Fruit fly (Drosophila melanogaster) whole organism, embryonic: ENCODE data around the gene CG18858.

Experiments
- Atf6 ChIP-seq: fragments of 200-800 bp; sonication (Bioruptor generic); IDR thresholded peaks from 2 replicates; pipeline ENCODE4 v1.3.6; 2022; ENCODE audit warnings: missing biosample characterization, missing genetic modification characterization
- B-H1 ChIP-seq: fragments of 200-800 bp; sonication (Bioruptor generic); IDR thresholded peaks from 3 replicates; pipeline ENCODE4 v1.3.6; 2022; ENCODE audit warnings: missing biosample characterization, missing genetic modification characterization
- BEAF-32 ChIP-seq: fragments of 200-800 bp; sonication (Bioruptor generic); optimal IDR thresholded peaks from 3 replicates; lab custom pipeline; 2017; ENCODE audit warnings: missing biosample characterization, missing genetic modification characterization, mild to moderate bottlenecking, moderate library complexity, missing genetic modification reagents
- CG10267 ChIP-seq: fragments of 200-800 bp; sonication (Bioruptor generic); optimal IDR thresholded peaks from 2 replicates; lab custom pipeline; 2018; ENCODE audit warnings: missing biosample characterization, mild to moderate bottlenecking, missing genetic modification characterization, moderate library complexity
- CG10565 ChIP-seq: fragments of 200-800 bp; sonication (Bioruptor generic); optimal IDR thresholded peaks from 3 replicates; lab custom pipeline; 2016; ENCODE audit warnings: missing biosample characterization, mild to moderate bottlenecking, missing genetic modification characterization
- CG11695 ChIP-seq: fragments of 200-800 bp; sonication (Bioruptor generic); IDR thresholded peaks from 3 replicates; pipeline ENCODE4 v1.3.6; 2022; ENCODE audit warnings: missing biosample characterization, missing genetic modification characterization
- CG14710 ChIP-seq: fragments of 200-800 bp; sonication (Bioruptor generic); optimal IDR thresholded peaks from 3 replicates; lab custom pipeline; 2019; ENCODE audit warnings: missing biosample characterization, mild to moderate bottlenecking, missing genetic modification characterization, moderate library complexity
- CG17186 ChIP-seq: fragments of 200-800 bp; sonication (Bioruptor generic); optimal IDR thresholded peaks from 3 replicates; lab custom pipeline; 2017; ENCODE audit warnings: missing biosample characterization, missing genetic modification reagents, missing genetic modification characterization
- CG17829 ChIP-seq: fragments of 200-800 bp; optimal IDR thresholded peaks from 2 replicates; lab custom pipeline; 2019; ENCODE audit warnings: missing biosample characterization, mild to moderate bottlenecking, missing genetic modification characterization, moderate library complexity
- CG18262 ChIP-seq: fragments of 200-800 bp; optimal IDR thresholded peaks from 3 replicates; lab custom pipeline; 2019; ENCODE audit warnings: missing biosample characterization, mild to moderate bottlenecking, missing genetic modification characterization, moderate library complexity
- CG31224 ChIP-seq: fragments of 200-800 bp; sonication (Bioruptor generic); IDR thresholded peaks from 2 replicates; pipeline ENCODE4 v1.3.6; 2022; ENCODE audit warnings: missing biosample characterization, missing genetic modification characterization
- CG31365 ChIP-seq: fragments of 200-800 bp; sonication (Bioruptor generic); optimal IDR thresholded peaks from 2 replicates; lab custom pipeline; 2018; ENCODE audit warnings: missing biosample characterization, mild to moderate bottlenecking, missing genetic modification characterization
- CG33557 ChIP-seq: fragments of 200-800 bp; sonication (Bioruptor generic); optimal IDR thresholded peaks from 2 replicates; lab custom pipeline; 2019; ENCODE audit warnings: missing biosample characterization, mild to moderate bottlenecking, missing genetic modification characterization, moderate library complexity
- CG34376 ChIP-seq: fragments of 200-800 bp; sonication (Bioruptor generic); optimal IDR thresholded peaks from 2 replicates; lab custom pipeline; 2018; ENCODE audit warnings: missing biosample characterization, mild to moderate bottlenecking, missing genetic modification characterization
- CG3726 ChIP-seq: fragments of 200-800 bp; sonication (Bioruptor generic); IDR thresholded peaks from 3 replicates; pipeline ENCODE4, ENCODE4 v1.3.6; 2022; ENCODE audit warnings: missing biosample characterization, missing genetic modification characterization
- CG4617 ChIP-seq: fragments of 200-800 bp; sonication (Bioruptor generic); optimal IDR thresholded peaks from 3 replicates; lab custom pipeline; 2016; ENCODE audit warnings: missing biosample characterization, missing genetic modification characterization, borderline replicate concordance
- CG6813 ChIP-seq: fragments of 200-800 bp; sonication (Bioruptor generic); optimal IDR thresholded peaks from 2 replicates; lab custom pipeline; 2017; ENCODE audit warnings: missing biosample characterization, missing genetic modification characterization, mild to moderate bottlenecking, moderate library complexity, missing genetic modification reagents
- CG7839 ChIP-seq: fragments of 200-800 bp; sonication (Bioruptor generic); optimal IDR thresholded peaks from 3 replicates; lab custom pipeline; 2018; ENCODE audit warnings: missing biosample characterization, mild to moderate bottlenecking, missing genetic modification characterization, moderate library complexity
- CG8290 ChIP-seq, 3 experiments: fragments of 200-800 bp; sonication (Bioruptor generic); optimal IDR thresholded peaks; 2 replicates each; lab custom pipeline; 2016 to 2019; ENCODE audit warnings: missing biosample characterization in 3 of 3, missing genetic modification characterization in 3 of 3, mild to moderate bottlenecking in 2 of 3, moderate library complexity in 1 of 3
- CG9609 ChIP-seq: fragments of 200-800 bp; sonication (Bioruptor generic); optimal IDR thresholded peaks from 3 replicates; lab custom pipeline; 2016; ENCODE audit warnings: missing biosample characterization, missing genetic modification characterization
- CG9932 ChIP-seq: fragments of 200-800 bp; sonication (Bioruptor generic); IDR thresholded peaks from 2 replicates; pipeline ENCODE4 v1.3.6; 2022; ENCODE audit warnings: missing biosample characterization, missing genetic modification characterization
- Dad ChIP-seq: fragments of 200-800 bp; sonication (Bioruptor generic); optimal IDR thresholded peaks from 3 replicates; lab custom pipeline; 2016; ENCODE audit warnings: missing biosample characterization, missing genetic modification characterization
- Dll ChIP-seq: fragments of 200-800 bp; sonication (Bioruptor generic); IDR thresholded peaks from 4 replicates; pipeline ENCODE4 v1.3.6; 2022; ENCODE audit warnings: missing biosample characterization, missing genetic modification characterization; ENCODE audit not compliant: partially characterized antibody
- Drgx ChIP-seq: fragments of 200-800 bp; sonication (Bioruptor generic); IDR thresholded peaks from 2 replicates; pipeline ENCODE4 v1.3.6; 2022; ENCODE audit warnings: missing biosample characterization, missing genetic modification characterization
- HLH54F ChIP-seq: fragments of 200-800 bp; sonication (Bioruptor generic); optimal IDR thresholded peaks from 3 replicates; lab custom pipeline; 2016; ENCODE audit warnings: missing biosample characterization, missing genetic modification characterization
- Opbp ChIP-seq: fragments of 200-800 bp; sonication (Bioruptor generic); IDR thresholded peaks from 3 replicates; pipeline ENCODE4 v1.3.6; 2022; ENCODE audit warnings: missing biosample characterization, missing genetic modification characterization; ENCODE audit not compliant: partially characterized antibody
- Pdp1 ChIP-seq, 2 experiments: fragments of 200-800 bp; sonication (Bioruptor generic); optimal IDR thresholded peaks; 3 replicates each; lab custom pipeline; 2016; ENCODE audit warnings: missing biosample characterization in 2 of 2, missing genetic modification characterization in 2 of 2, mild to moderate bottlenecking in 1 of 2, moderate library complexity in 1 of 2
- Six4 ChIP-seq: fragments of 200-800 bp; sonication (Bioruptor generic); optimal IDR thresholded peaks from 2 replicates; lab custom pipeline; 2016; ENCODE audit warnings: missing biosample characterization, missing genetic modification characterization
- Sry-β ChIP-seq: fragments of 200-800 bp; sonication (Bioruptor generic); optimal IDR thresholded peaks from 2 replicates; lab custom pipeline; 2018; ENCODE audit warnings: missing biosample characterization, mild to moderate bottlenecking, missing genetic modification characterization, moderate library complexity
- Trl ChIP-seq, 3 experiments: fragments of >200 bp in 2 of 3; fragments of 200-800 bp in 1 of 3; sonication (Bioruptor generic) in 1 of 3; optimal IDR thresholded peaks; 2 replicates in 1 of 3; 3 replicates in 2 of 3; lab custom pipeline; 2016 to 2017; ENCODE audit warnings: missing biosample characterization in 1 of 3, missing genetic modification characterization in 1 of 3
- ac ChIP-seq: fragments of 200-800 bp; sonication (Bioruptor generic); optimal IDR thresholded peaks from 3 replicates; lab custom pipeline; 2017; ENCODE audit warnings: missing biosample characterization, mild to moderate bottlenecking, missing genetic modification characterization
- ash1 ChIP-seq: fragments of 200-800 bp; sonication (Bioruptor generic); optimal IDR thresholded peaks from 2 replicates; lab custom pipeline; 2018; ENCODE audit warnings: missing biosample characterization, mild to moderate bottlenecking, missing genetic modification characterization
- chn ChIP-seq: fragments of 200-800 bp; sonication (Bioruptor generic); optimal IDR thresholded peaks from 2 replicates; lab custom pipeline; 2016; ENCODE audit warnings: missing biosample characterization, missing genetic modification characterization
- crp ChIP-seq, 2 experiments: fragments of 200-800 bp; sonication (Bioruptor generic); optimal IDR thresholded peaks; 2 replicates in 1 of 2; 3 replicates in 1 of 2; lab custom pipeline; 2017; ENCODE audit warnings: missing biosample characterization in 2 of 2, missing genetic modification characterization in 2 of 2, mild to moderate bottlenecking in 1 of 2, moderate library complexity in 1 of 2
- danr ChIP-seq: fragments of 200-800 bp; sonication (Bioruptor generic); IDR thresholded peaks from 2 replicates; pipeline ENCODE4 v1.3.6; 2022; ENCODE audit warnings: missing biosample characterization, missing genetic modification characterization
- fd64A ChIP-seq: fragments of 200-800 bp; sonication (Bioruptor generic); optimal IDR thresholded peaks from 3 replicates; lab custom pipeline; 2018; ENCODE audit warnings: missing biosample characterization, mild to moderate bottlenecking, missing genetic modification characterization
- fru ChIP-seq: fragments of >200 bp; optimal IDR thresholded peaks from 2 replicates; lab custom pipeline; 2017
- h ChIP-seq: fragments of >200 bp; optimal IDR thresholded peaks from 2 replicates; lab custom pipeline; 2017
- kay ChIP-seq: fragments of 200-800 bp; sonication (Bioruptor generic); optimal IDR thresholded peaks from 2 replicates; lab custom pipeline; 2016; ENCODE audit warnings: missing biosample characterization, missing genetic modification characterization
- lbe ChIP-seq: fragments of 200-800 bp; sonication (Bioruptor generic); optimal IDR thresholded peaks from 2 replicates; lab custom pipeline; 2016; ENCODE audit warnings: missing biosample characterization, mild to moderate bottlenecking, missing genetic modification characterization
- lmd ChIP-seq: fragments of 200-800 bp; sonication (Bioruptor generic); IDR thresholded peaks from 2 replicates; pipeline ENCODE4 v1.3.6; 2022; ENCODE audit warnings: missing biosample characterization, missing genetic modification characterization
- p53 ChIP-seq: fragments of 200-800 bp; sonication (Bioruptor generic); optimal IDR thresholded peaks from 2 replicates; lab custom pipeline; 2016; ENCODE audit warnings: missing biosample characterization, missing genetic modification characterization
- run ChIP-seq: fragments of 200-800 bp; sonication (Bioruptor generic); optimal IDR thresholded peaks from 3 replicates; lab custom pipeline; 2018; ENCODE audit warnings: missing biosample characterization, mild to moderate bottlenecking, missing genetic modification characterization
- sd ChIP-seq: fragments of 200-800 bp; sonication (Bioruptor generic); optimal IDR thresholded peaks from 3 replicates; lab custom pipeline; 2018; ENCODE audit warnings: missing biosample characterization, mild to moderate bottlenecking, missing genetic modification characterization, moderate library complexity
- so ChIP-seq: fragments of 200-800 bp; sonication (Bioruptor generic); IDR thresholded peaks from 3 replicates; pipeline ENCODE4 v1.3.6; 2022; ENCODE audit warnings: missing biosample characterization, missing genetic modification characterization
- sug ChIP-seq: fragments of 200-800 bp; optimal IDR thresholded peaks from 2 replicates; lab custom pipeline; 2019; ENCODE audit warnings: missing biosample characterization, mild to moderate bottlenecking, missing genetic modification characterization, moderate library complexity
- tna ChIP-seq: fragments of 200-800 bp; sonication (Bioruptor generic); IDR thresholded peaks from 2 replicates; pipeline ENCODE4 v1.3.6; 2022; ENCODE audit warnings: missing biosample characterization, missing genetic modification characterization; ENCODE audit not compliant: partially characterized antibody
- twi ChIP-seq: fragments of 200-800 bp; optimal IDR thresholded peaks from 2 replicates; lab custom pipeline; 2019; ENCODE audit warnings: missing biosample characterization, mild to moderate bottlenecking, missing genetic modification characterization, moderate library complexity
- zen ChIP-seq: fragments of 200-800 bp; sonication (Bioruptor generic); optimal IDR thresholded peaks from 3 replicates; lab custom pipeline; 2018; ENCODE audit warnings: missing biosample characterization, mild to moderate bottlenecking, missing genetic modification characterization, moderate library complexity

The CG18858 gene

dm6 chr2L:20428756-20429408 lies 30.0 kb downstream of the CG18858 start (continued):
- TF ChIP-seq CG8290 (GFP tag; optimal IDR thresholded peaks at IDR 0.05; lab: Kevin White, UChicago) (no peak), CG8290 (tag; optimal IDR thresholded peaks at IDR 0.05; lab: Kevin White, UChicago) (peak in 1 of 2 experiments; percentile 58), tna (GFP tag; lab: Robert Waterston, UW) (no peak), zen (no peak), BEAF-32 (GFP tag; lab: Kevin White, UChicago) (peak; percentile 38), so (GFP tag; lab: Robert Waterston, UW) (no peak), chn (GFP tag; lab: Kevin White, UChicago) (no peak), CG33557 (GFP tag; lab: Kevin White, UChicago) (no peak), Atf6 (GFP tag; lab: Robert Waterston, UW) (0 out of 2 replicates have a peak, but pooled peaks have one; percentile 7), ash1 (GFP tag; lab: Kevin White, UChicago) (no peak), CG31224 (GFP tag; lab: Robert Waterston, UW) (no peak), sug (tag; lab: Kevin White, UChicago) (peak; percentile 26), ac (no peak), Opbp (peak; percentile 54; the same call in 1 of the 3 replicates), CG17186 (peak; percentile 55), Dll (GFP tag; lab: Robert Waterston, UW) (peak; percentile 35; the same call in 1 of the 4 replicates), Sry-β (GFP tag; lab: Kevin White, UChicago) (no peak), CG14710 (tag; lab: Kevin White, UChicago) (no peak), Dad (GFP tag; lab: Kevin White, UChicago) (no peak), CG17829 (tag; lab: Kevin White, UChicago) (peak; percentile 0), Six4 (no peak), crp (GFP tag; optimal IDR thresholded peaks at IDR 0.05; lab: Kevin White, UChicago) (peak in 1 of 2 experiments; percentile 75), lbe (GFP tag; lab: Kevin White, UChicago) (peak; percentile 28), CG34376 (GFP tag; lab: Kevin White, UChicago) (peak; percentile 33), Drgx (GFP tag; lab: Robert Waterston, UW) (no peak), CG9932 (GFP tag; lab: Robert Waterston, UW) (no peak), CG10267 (tag; lab: Kevin White, UChicago) (no peak), Trl (optimal IDR thresholded peaks at IDR 0.05; lab: Kevin White, UChicago) (peak in 1 of 2 experiments; percentile 24), Trl (GFP tag; optimal IDR thresholded peaks at IDR 0.05; lab: Kevin White, UChicago) (no peak), CG31365 (peak; percentile 2), CG7839 (tag; lab: Kevin White, UChicago) (peak; percentile 6), fru (lab: Kevin White, UChicago) (no peak), CG3726 (GFP tag; lab: Robert Waterston, UW) (no peak), CG4617 (GFP tag; lab: Kevin White, UChicago) (no peak), kay (GFP tag; lab: Kevin White, UChicago) (no peak), CG9609 (GFP tag; lab: Kevin White, UChicago) (no peak), fd64A (GFP tag; lab: Kevin White, UChicago) (no peak), HLH54F (no peak), Pdp1 (GFP tag; optimal IDR thresholded peaks at IDR 0.05; lab: Kevin White, UChicago) (peak in 1 of 2 experiments; percentile 73), lmd (GFP tag; lab: Robert Waterston, UW) (no peak), twi (tag; lab: Kevin White, UChicago) (no peak), CG6813 (GFP tag; lab: Kevin White, UChicago) (no peak), CG18262 (tag; lab: Kevin White, UChicago) (peak; percentile 2), run (tag; lab: Kevin White, UChicago) (peak; percentile 25), CG11695 (GFP tag; lab: Robert Waterston, UW) (no peak), CG10565 (GFP tag; lab: Kevin White, UChicago) (no peak), danr (GFP tag; lab: Robert Waterston, UW) (no peak), h (lab: Kevin White, UChicago) (no peak), B-H1 (no peak), sd (peak; percentile 70), p53 (no peak)
